Worm (Caenorhabditis elegans): ENCODE data around the gene ZK666.2.
"Not testable (repeated sequence)": the region's sequence is repeated elsewhere in the genome, so short reads cannot be mapped to it uniquely, and the experiment has no call there.

Gene ZK666.2

ce11 chrII:10471790-10472189 lies at the start of gene ZK666.2:
Gene ZK666.2 (minus strand): TSS chrII:10471890.
- TF ChIP-seq unc-62 (GFP tag; optimal IDR thresholded peaks at IDR 0.05): no peak

ce11 chrII:10519863-10520262 lies 48.2 kb upstream of the ZK666.2 start:
- no peak for TF ChIP-seq unc-62 (GFP tag; optimal IDR thresholded peaks at IDR 0.05)

- no peak for TF ChIP-seq unc-62 (GFP tag; optimal IDR thresholded peaks at IDR 0.05)
These were observed 47.3 kb upstream of the ZK666.2 start, which contains the start of gene F59B10.4 for ce11 chrII:10519017-10519416. Gene F59B10.4 (minus strand): TSS chrII:10519117.

ce11 chrII:10516375-10516774 lies 44.7 kb upstream of the ZK666.2 start:
- no peak for TF ChIP-seq unc-62 (GFP tag; optimal IDR thresholded peaks at IDR 0.05)

ce11 chrII:10515422-10515821 lies 43.7 kb upstream of the ZK666.2 start:
- no peak for TF ChIP-seq unc-62 (GFP tag; optimal IDR thresholded peaks at IDR 0.05)

ce11 chrII:10513377-10513776 lies 41.7 kb upstream of the ZK666.2 start:
- no peak for TF ChIP-seq unc-62 (GFP tag; optimal IDR thresholded peaks at IDR 0.05)

- TF ChIP-seq unc-62 (GFP tag; optimal IDR thresholded peaks at IDR 0.05): no peak
These were observed 38.6 kb upstream of the ZK666.2 start, which contains the start of gene F59B10.3 for ce11 chrII:10510242-10510641. Gene F59B10.3 (plus strand): TSS chrII:10510542.

ce11 chrII:10509746-10510145 lies 38.1 kb upstream of the ZK666.2 start, which contains the start of gene F59B10.2:
Gene F59B10.2 (minus strand): TSS chrII:10509846.
- no peak for TF ChIP-seq unc-62 (GFP tag; optimal IDR thresholded peaks at IDR 0.05)

ce11 chrII:10507906-10508305 lies 36.2 kb upstream of the ZK666.2 start:
- no peak for TF ChIP-seq unc-62 (GFP tag; optimal IDR thresholded peaks at IDR 0.05)

ce11 chrII:10505949-10506348 lies 34.3 kb upstream of the ZK666.2 start:
- TF ChIP-seq unc-62 (GFP tag; optimal IDR thresholded peaks at IDR 0.05): no peak

ce11 chrII:10504729-10505128 lies 33.0 kb upstream of the ZK666.2 start:
- no peak for TF ChIP-seq unc-62 (GFP tag; optimal IDR thresholded peaks at IDR 0.05)

- no peak for TF ChIP-seq unc-62 (GFP tag; optimal IDR thresholded peaks at IDR 0.05)
These were observed 30.9 kb upstream of the ZK666.2 start, which contains the start of gene myrf-1 for ce11 chrII:10502491-10503063. Gene myrf-1 (minus strand): TSS chrII:10502541.

- TF ChIP-seq unc-62 (GFP tag; optimal IDR thresholded peaks at IDR 0.05): no peak
These were observed 29.9 kb upstream of the ZK666.2 start for ce11 chrII:10501578-10501977.

ce11 chrII:10500674-10501073 lies 29.0 kb upstream of the ZK666.2 start:
- TF ChIP-seq unc-62 (GFP tag; optimal IDR thresholded peaks at IDR 0.05): no peak

- TF ChIP-seq unc-62 (GFP tag; optimal IDR thresholded peaks at IDR 0.05): no peak
These were observed 24.2 kb upstream of the ZK666.2 start, which contains the start of gene ZK666.12 for ce11 chrII:10495912-10496311. Gene ZK666.12 (plus strand): TSS chrII:10496212.

- TF ChIP-seq unc-62 (GFP tag; optimal IDR thresholded peaks at IDR 0.05): no peak
These were observed 22.8 kb upstream of the ZK666.2 start, which contains the start of gene ZK666.14 for ce11 chrII:10494467-10494866. Gene ZK666.14 (plus strand): TSS chrII:10494767.

ce11 chrII:10493034-10493433 lies 21.3 kb upstream of the ZK666.2 start, which contains the start of gene ZK666.8:
Gene ZK666.8 (minus strand): TSS chrII:10493134.
- TF ChIP-seq unc-62 (GFP tag; optimal IDR thresholded peaks at IDR 0.05): not testable (repeated sequence)

- no peak for TF ChIP-seq unc-62 (GFP tag; optimal IDR thresholded peaks at IDR 0.05)
These were observed 18.6 kb upstream of the ZK666.2 start, which contains the start of gene clec-61 for ce11 chrII:10490329-10490728. Gene clec-61 (minus strand): TSS chrII:10490537.
